Fruit fly (Drosophila melanogaster) whole organism: ENCODE data around the gene smg.
A peak's percentile ranks its signal among the peaks of the same experiment; 100 is the strongest.

Source experiments
- CG8478 ChIP-seq: fragments of >200 bp; optimal IDR thresholded peaks from 2 replicates; lab custom pipeline; 2018; ENCODE audit warnings: inconsistent platforms
- Dll ChIP-seq: fragments of >200 bp; optimal IDR thresholded peaks from 2 replicates; lab custom pipeline; 2017
- EcR ChIP-seq, 2 experiments: fragments of >200 bp; optimal IDR thresholded peaks; 2 replicates each; lab custom pipeline; 2017; ENCODE audit warnings: missing biosample characterization in 2 of 2, missing genetic modification characterization in 2 of 2, missing genetic modification reagents in 2 of 2
- pan ChIP-seq: fragments of >200 bp; optimal IDR thresholded peaks from 2 replicates; lab custom pipeline; 2017
- psq ChIP-seq: fragments of >200 bp; optimal IDR thresholded peaks from 2 replicates; lab custom pipeline; 2017
- usp ChIP-seq: fragments of >200 bp; optimal IDR thresholded peaks from 2 replicates; lab custom pipeline; 2017; ENCODE audit warnings: missing biosample characterization, missing genetic modification characterization, mixed read lengths

Gene smg

DNA sequence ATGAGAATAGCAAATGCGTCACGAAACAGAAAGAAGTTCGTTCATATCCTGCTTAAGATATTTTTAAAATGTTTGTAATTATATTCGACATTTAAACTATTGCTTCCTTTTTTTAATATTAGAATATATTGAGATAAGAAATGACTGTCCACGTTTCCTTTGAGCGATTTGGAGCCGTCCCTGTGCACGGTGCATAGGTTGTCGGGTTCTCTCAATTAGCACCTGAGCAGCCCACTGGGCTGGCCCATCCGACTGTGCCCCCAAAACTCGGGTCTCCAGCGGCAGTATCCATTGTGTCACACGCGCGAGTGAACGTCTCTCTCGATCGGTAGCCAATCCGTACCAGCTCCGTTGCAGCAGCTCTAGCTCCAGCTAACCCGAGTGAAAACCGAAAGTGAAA lies 39.2 kb downstream of the smg start, which contains the start of gene CG13313:
Gene CG13313 (plus strand): TSS at position 301 of the 400 bp plus-strand sequence.
- TF ChIP-seq psq (no peak), Dll (lab: Kevin White, UChicago) (no peak), EcR (GFP tag; optimal IDR thresholded peaks at IDR 0.05; lab: Kevin White, UChicago) (no peak), usp (GFP tag; lab: Kevin White, UChicago) (no peak), CG8478 (lab: Kevin White, UChicago) (no peak), pan (lab: Kevin White, UChicago) (no peak)

DNA sequence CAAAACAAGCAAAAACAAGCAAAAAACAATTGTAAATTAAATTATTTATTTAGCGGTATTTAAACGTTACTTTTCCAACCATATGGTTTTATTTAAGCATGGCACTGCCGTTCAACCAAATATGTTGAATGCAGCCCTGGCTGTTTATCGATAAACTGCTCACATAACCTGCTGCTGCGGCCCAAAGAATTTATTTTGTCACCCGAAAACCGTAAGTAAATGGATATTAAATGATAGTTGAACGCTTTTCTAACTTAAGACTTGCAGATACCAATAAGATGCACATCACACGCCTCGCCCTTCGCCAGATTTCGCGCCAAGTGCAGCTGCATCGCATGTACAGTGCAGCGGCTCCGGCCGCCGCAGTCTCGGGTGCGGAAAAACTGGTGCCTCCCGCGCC lies 41.1 kb downstream of the smg start, which contains the start of gene mRpL12:
Gene mRpL12 (plus strand): TSS at position 123 of the 400 bp plus-strand sequence.
- no peak for TF ChIP-seq psq
- TF ChIP-seq EcR (GFP tag; optimal IDR thresholded peaks at IDR 0.05; lab: Kevin White, UChicago), result no peak
- no peak for TF ChIP-seq Dll (lab: Kevin White, UChicago)
- TF ChIP-seq CG8478 (lab: Kevin White, UChicago), result no peak
- TF ChIP-seq usp (GFP tag; lab: Kevin White, UChicago), result no peak
- TF ChIP-seq pan (lab: Kevin White, UChicago), result no peak

DNA sequence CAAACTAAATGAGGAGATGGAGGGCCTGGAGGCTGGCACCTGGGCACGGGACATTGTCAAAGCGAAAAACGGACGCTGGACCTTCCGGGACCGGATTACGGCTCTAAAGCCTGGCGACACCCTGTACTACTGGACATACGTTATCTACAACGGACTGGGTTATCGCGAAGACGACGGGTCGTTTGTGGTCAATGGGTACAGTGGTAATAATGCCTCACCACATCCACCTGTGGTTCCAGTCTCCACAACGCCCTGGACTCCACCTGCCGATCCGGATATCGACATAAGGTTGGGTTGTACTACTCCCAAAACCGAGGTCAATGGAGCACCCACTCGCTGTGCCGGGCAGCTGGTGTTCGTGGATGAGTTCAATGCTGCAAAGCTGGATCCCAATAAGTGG lies 42.6 kb downstream of the smg start:
- TF ChIP-seq CG8478 (lab: Kevin White, UChicago) (no peak), psq (no peak), Dll (lab: Kevin White, UChicago) (peak; percentile 38), usp (GFP tag; lab: Kevin White, UChicago) (no peak)

DNA sequence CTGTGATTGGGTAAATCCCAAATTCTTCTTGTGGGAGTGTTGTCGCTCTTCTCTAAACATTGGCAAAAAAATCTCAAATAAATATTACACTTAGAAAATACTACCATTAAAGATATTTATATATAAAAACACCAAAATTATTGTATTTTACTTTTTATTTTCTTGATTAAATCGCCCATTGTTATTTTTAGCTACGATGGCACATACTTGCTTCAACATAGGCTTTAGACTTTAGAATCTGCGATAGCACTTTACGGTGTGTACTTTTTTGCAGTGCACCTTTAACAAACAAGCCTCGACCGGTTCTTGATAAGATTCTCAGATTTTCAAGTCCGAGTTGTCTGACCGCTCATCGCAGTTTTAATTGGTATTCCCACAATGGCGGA lies 43.1 kb downstream of the smg start, which contains the start of gene GNBP3:
Gene GNBP3 (plus strand): TSS at position 374 of the 386 bp plus-strand sequence.
- TF ChIP-seq Dll (lab: Kevin White, UChicago) (no peak), EcR (GFP tag; optimal IDR thresholded peaks at IDR 0.05; lab: Kevin White, UChicago) (no peak), usp (GFP tag; lab: Kevin White, UChicago) (no peak), psq (no peak), pan (lab: Kevin White, UChicago) (no peak), CG8478 (lab: Kevin White, UChicago) (no peak)

DNA sequence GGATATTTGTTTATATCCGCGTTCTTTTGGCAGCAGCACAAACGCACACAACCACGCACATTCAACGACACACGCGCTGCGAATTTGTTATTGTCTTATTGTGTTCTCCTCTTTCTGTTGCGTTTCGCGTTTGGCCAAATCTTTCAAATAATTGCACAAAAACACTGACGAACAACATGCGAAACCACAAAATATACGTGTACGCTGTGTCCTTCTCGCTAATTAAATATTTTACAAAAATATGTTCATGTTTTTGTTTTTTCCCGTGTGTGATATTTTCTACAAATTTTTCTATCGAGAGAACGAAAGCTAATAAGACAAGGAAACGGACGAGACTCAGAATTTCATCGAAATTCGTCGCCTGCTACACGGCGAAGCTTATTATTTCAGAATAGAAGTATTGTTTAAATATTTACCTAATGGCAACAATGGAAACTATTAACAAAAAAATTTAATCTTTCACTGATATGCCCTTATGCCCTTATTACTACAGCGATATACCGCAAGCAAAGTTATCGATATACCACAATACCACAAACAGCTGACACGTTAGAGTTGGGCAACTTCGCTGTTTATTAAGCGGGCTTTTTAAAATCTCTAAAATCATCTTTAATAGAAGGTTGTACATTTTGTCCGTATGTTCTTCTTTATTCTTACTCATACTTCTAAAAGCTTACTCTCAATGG lies 43.7 kb downstream of the smg start, which contains the start of the genes CG43783 and orb2:
Gene CG43783 (minus strand): TSS at position 311 of the 686 bp plus-strand sequence.
Gene orb2 (minus strand): TSS at position 502 of the 686 bp plus-strand sequence.
- TF ChIP-seq CG8478 (lab: Kevin White, UChicago), result no peak
- no peak for TF ChIP-seq pan (lab: Kevin White, UChicago)
- no peak for TF ChIP-seq psq
- no peak for TF ChIP-seq usp (GFP tag; lab: Kevin White, UChicago)
- no peak for TF ChIP-seq Dll (lab: Kevin White, UChicago)
- TF ChIP-seq EcR (GFP tag; optimal IDR thresholded peaks at IDR 0.05; lab: Kevin White, UChicago), result no peak

DNA sequence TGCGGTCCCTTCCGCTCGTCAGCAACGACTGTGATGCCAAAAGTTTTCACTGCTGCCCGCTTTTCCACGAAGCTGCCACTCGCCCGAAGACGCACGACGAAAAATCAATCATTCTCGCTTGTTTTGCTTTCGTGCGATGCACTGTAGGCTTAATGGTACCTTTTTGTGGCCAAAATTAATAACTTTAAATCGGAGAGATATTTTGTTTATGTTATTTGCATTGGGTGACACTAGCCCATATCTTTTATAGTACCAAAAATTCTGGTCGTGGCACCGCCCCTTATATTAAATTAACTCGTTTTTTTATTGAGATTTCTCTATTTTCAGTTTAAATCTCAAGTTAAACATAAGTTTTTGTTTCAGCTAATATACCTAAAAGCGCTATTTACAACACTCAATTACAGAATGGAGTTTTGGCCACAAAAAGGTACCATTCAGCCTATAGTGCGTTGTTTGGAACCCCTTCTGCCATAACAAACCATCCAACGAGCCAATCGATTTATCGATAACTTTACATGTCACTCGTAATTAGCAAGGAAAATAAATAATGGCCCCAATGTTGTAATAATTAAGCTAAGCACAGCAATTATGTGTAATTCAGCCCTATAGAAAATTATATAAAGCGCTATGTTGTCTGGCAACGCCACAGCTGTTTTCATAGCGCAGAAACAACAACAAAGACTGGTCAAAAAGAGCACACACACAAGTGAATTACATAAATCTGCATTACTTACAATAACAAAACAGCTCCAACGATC lies 44.4 kb downstream of the smg start:
- TF ChIP-seq pan (lab: Kevin White, UChicago), result peak; percentile 15
- no peak for TF ChIP-seq CG8478 (lab: Kevin White, UChicago)

DNA sequence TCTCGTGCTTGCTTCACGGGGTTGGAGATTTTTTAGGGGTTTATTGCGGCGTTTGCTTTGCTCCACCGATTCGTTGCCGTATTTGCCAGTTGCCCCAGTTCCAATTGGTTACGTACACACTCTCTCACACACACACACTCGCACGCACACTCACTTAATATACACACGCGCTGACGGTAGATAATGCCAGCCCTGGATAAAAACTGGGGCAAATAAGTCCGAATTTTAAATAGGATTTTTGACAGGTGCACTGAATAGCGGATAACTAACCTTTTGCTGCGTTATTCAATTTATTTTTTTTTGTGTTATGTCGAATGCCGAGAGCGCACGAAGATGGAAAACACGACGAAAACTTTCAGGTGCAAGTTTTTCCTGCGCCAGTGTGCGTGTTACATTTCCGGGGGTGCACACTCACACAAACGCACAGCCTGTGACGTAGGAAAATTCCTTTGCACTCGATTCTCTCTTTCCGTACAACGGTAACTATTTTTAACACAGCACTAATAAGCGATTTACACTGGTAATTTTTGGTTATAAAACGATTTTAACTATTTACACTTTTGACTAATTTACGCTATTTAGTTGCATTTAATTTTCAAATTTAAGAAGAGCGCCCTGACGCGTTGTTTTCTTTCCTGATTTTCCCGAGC lies 45.1 kb downstream of the smg start:
- TF ChIP-seq Dll (lab: Kevin White, UChicago) (no peak), psq (no peak), EcR (GFP tag; optimal IDR thresholded peaks at IDR 0.05; lab: Kevin White, UChicago) (no peak), pan (lab: Kevin White, UChicago) (no peak), CG8478 (lab: Kevin White, UChicago) (no peak), usp (GFP tag; lab: Kevin White, UChicago) (no peak)

DNA sequence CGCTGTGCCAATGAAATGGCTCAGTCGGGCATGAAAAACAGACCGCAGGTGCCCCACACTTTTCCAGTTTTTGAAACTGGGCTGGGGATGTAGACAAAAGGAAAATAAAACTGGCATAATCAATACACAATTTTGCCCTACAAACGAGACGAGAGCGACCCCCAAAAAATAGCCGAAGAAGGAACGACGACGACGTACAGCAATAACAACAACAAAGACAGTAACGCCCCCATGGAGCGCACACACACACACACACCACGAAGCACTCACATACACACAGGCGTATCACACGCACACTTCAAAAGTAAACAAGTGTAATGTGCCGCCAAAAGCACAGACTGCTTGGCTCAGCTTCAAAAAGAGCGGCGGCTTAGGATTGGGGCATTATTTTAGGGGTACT lies 46.3 kb downstream of the smg start:
- TF ChIP-seq Dll (lab: Kevin White, UChicago), result no peak
- no peak for TF ChIP-seq CG8478 (lab: Kevin White, UChicago)

DNA sequence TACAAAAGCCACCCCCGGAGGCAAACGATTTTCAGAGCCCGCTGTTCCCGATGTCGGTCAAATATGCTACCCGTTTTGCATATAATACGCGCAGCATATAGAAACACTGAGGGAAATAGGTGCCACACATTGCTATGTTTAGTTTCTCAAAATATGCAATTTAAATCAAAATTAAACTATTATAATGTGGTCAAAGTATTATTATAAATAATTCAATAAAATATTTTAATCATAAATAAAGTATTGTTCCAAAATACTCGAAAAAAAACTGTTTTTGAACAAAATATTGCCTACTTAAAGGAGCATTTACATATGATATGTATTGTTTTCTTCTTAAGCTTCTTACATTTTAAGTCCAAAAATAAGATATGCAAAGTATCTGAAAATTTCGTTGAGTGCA lies 46.8 kb downstream of the smg start:
- no peak for TF ChIP-seq usp (GFP tag; lab: Kevin White, UChicago)
- TF ChIP-seq Dll (lab: Kevin White, UChicago), result no peak
- no peak for TF ChIP-seq CG8478 (lab: Kevin White, UChicago)
- TF ChIP-seq psq, result no peak
- TF ChIP-seq EcR (GFP tag; optimal IDR thresholded peaks at IDR 0.05; lab: Kevin White, UChicago), result no peak
- no peak for TF ChIP-seq pan (lab: Kevin White, UChicago)

DNA sequence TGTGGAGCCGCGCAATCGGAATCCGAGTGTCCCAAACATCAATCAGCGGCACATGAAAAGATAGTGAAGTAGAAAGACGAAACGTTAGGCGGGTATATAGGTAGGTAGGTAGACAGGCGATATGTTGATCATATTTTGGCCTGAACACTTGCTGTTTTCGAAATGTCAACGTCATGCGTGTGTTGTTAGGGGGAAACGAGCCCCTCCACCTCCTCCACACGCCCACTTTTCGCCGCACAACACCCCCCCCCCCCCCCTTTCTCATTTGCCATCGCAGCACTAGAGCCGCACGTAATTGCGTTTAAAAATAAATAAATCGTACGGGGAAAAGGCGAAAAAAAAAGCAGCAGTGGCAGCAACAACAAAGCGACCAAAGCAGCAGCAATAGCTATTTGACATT lies 48.0 kb downstream of the smg start:
- TF ChIP-seq pan (lab: Kevin White, UChicago) (no peak), EcR (GFP tag; optimal IDR thresholded peaks at IDR 0.05; lab: Kevin White, UChicago) (no peak), usp (GFP tag; lab: Kevin White, UChicago) (no peak), Dll (lab: Kevin White, UChicago) (no peak), CG8478 (lab: Kevin White, UChicago) (no peak), psq (no peak)

DNA sequence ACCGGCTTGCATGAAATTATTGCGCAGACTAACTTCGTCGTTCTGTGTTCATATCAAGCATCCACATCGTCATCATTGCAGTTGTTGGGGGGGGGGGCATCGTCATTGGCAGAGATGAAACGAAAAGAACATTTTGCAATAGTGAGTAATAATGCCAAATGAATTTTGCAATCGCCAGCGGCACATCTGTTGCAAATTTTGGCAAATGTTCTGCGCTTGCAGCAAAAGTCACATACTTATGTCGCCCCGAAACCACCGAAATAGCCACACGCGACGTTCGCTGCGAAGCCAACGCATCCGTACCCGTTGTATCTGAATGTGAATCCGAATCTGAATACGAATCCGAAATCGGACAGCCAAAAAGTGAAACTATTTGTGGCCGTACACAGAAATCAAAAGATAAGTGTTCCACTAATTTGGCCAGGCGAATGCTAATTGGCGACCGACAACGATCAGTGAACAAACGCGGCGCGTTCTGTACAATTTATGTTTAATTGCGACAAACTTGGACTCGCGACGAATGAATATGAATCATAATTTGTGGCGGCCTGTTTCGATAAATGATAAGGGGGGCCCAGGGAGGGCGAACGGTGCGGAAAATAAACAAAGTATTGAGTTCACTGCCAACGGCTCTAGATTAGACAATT lies 49.8 kb downstream of the smg start:
- no peak for TF ChIP-seq EcR (GFP tag; optimal IDR thresholded peaks at IDR 0.05; lab: Kevin White, UChicago)
- TF ChIP-seq usp (GFP tag; lab: Kevin White, UChicago), result no peak
- no peak for TF ChIP-seq pan (lab: Kevin White, UChicago)
- TF ChIP-seq Dll (lab: Kevin White, UChicago), result no peak
- TF ChIP-seq psq, result no peak
- TF ChIP-seq CG8478 (lab: Kevin White, UChicago), result no peak
